Fruit fly (Drosophila melanogaster): Measurements from ENCODE around the gene CG42450.
A peak's percentile ranks its signal among the peaks of the same experiment; 100 is the strongest.

Gene CG42450

DNA sequence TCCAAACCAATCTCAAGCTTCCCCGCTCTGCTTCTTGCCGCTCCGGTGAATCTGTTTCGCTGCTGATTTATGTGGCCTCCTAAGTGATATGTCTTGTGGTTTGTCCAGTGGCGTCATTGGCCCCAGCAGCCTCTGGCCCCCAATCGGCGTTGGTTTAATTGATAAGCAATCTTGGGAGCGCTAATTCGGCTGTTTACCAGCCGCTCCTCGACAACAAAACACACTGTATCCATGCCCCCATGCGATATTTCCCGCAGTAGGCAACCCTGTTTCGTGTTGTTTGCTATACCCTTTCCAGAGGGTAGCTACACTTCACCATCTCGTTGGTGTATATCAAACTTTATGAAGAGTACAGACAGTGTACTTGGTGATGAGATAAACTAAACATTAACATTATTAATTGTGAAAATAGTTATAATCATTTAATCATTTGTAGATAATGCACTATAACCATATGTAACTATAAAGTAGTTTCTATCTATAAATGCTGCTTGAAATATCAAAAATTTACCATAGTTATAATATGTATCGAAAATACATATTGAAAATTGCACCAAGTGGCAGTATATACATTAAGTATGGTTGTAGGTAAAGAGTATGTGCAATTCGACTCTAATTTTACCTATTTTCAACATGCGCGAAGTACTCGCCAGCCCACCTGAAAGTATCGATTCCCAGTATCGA is 35.4 kb downstream of the CG42450 start, which contains the start of gene shop (continued):
- peak; percentile 52 for TF ChIP-seq Dref (GFP tag; IDR thresholded peaks at IDR 0.05)
- TF ChIP-seq ci (GFP tag; IDR thresholded peaks at IDR 0.05): peak; percentile 74
- no peak for TF ChIP-seq peb (GFP tag; IDR thresholded peaks at IDR 0.05)
- TF ChIP-seq Antp (GFP tag; optimal IDR thresholded peaks at IDR 0.05): peak; percentile 43
- TF ChIP-seq aop (GFP tag; IDR thresholded peaks at IDR 0.05): no peak
- peak; percentile 87 for TF ChIP-seq CG10979 (tag; optimal IDR thresholded peaks at IDR 0.05)
- TF ChIP-seq dysf (GFP tag; IDR thresholded peaks at IDR 0.05): peak; percentile 89
- peak; percentile 92 for TF ChIP-seq grau (tag; optimal IDR thresholded peaks at IDR 0.05)
- peak; percentile 75 for TF ChIP-seq CG4820 (GFP tag; optimal IDR thresholded peaks at IDR 0.05)
- TF ChIP-seq Doc2 (GFP tag; IDR thresholded peaks at IDR 0.05): no peak
- TF ChIP-seq pb (GFP tag; optimal IDR thresholded peaks at IDR 0.05): peak; percentile 17
- TF ChIP-seq Elba2 (GFP tag; optimal IDR thresholded peaks at IDR 0.05): no peak
- peak; percentile 49 for TF ChIP-seq CG9876 (GFP tag; optimal IDR thresholded peaks at IDR 0.05)
- no peak for TF ChIP-seq eyg (GFP tag; optimal IDR thresholded peaks at IDR 0.05)
- TF ChIP-seq CHES-1-like (GFP tag; optimal IDR thresholded peaks at IDR 0.05): peak; percentile 52
- TF ChIP-seq Hmx (GFP tag; optimal IDR thresholded peaks at IDR 0.05): peak; percentile 57
- TF ChIP-seq CG4854 (GFP tag; optimal IDR thresholded peaks at IDR 0.05): peak; percentile 51
- TF ChIP-seq CG18599 (GFP tag; optimal IDR thresholded peaks at IDR 0.05): peak; percentile 86
- TF ChIP-seq Drgx (GFP tag; IDR thresholded peaks at IDR 0.05): peak; percentile 66; the same call in 1 of the 2 replicates
- peak; percentile 36 for TF ChIP-seq CG10431 (GFP tag; optimal IDR thresholded peaks at IDR 0.05)
- no peak for TF ChIP-seq Dip2 (GFP tag; IDR thresholded peaks at IDR 0.05)
- no peak; the same call in 2 of the 3 replicates for TF ChIP-seq CG7963 (GFP tag; IDR thresholded peaks at IDR 0.05; ENCODE audit: partially characterized antibody)
- no peak for TF ChIP-seq Hr39 (optimal IDR thresholded peaks at IDR 0.05)
- TF ChIP-seq CG4404 (GFP tag; IDR thresholded peaks at IDR 0.05): peak; percentile 65
- TF ChIP-seq pho (GFP tag; optimal IDR thresholded peaks at IDR 0.05): peak; percentile 84
- peak; percentile 58 for TF ChIP-seq Lhr (GFP tag; optimal IDR thresholded peaks at IDR 0.05)
- peak; percentile 64 for TF ChIP-seq CG9609 (GFP tag; optimal IDR thresholded peaks at IDR 0.05)
- TF ChIP-seq slbo (GFP tag; IDR thresholded peaks at IDR 0.05): peak; percentile 86
- peak; percentile 76 for TF ChIP-seq nom (GFP tag; optimal IDR thresholded peaks at IDR 0.05)
- TF ChIP-seq cas (GFP tag; IDR thresholded peaks at IDR 0.05): no peak
- peak; percentile 72 for TF ChIP-seq CG18764 (GFP tag; optimal IDR thresholded peaks at IDR 0.05)
- TF ChIP-seq fd64A (GFP tag; optimal IDR thresholded peaks at IDR 0.05): peak; percentile 40
- TF ChIP-seq unpg (GFP tag; optimal IDR thresholded peaks at IDR 0.05): peak; percentile 84
- TF ChIP-seq vfl (GFP tag; optimal IDR thresholded peaks at IDR 0.05): peak; percentile 67
- no peak for TF ChIP-seq CG1832 (GFP tag; optimal IDR thresholded peaks at IDR 0.05)
- peak; percentile 80 for TF ChIP-seq D19B (GFP tag; optimal IDR thresholded peaks at IDR 0.05)
- peak; percentile 59 for TF ChIP-seq CG31224 (GFP tag; IDR thresholded peaks at IDR 0.05)
- peak; percentile 85 for TF ChIP-seq PHDP (tag; optimal IDR thresholded peaks at IDR 0.05)
- peak; percentile 94 for TF ChIP-seq CG31441 (GFP tag; IDR thresholded peaks at IDR 0.05)
- peak; percentile 53; the same call in 1 of the 2 replicates for TF ChIP-seq danr (GFP tag; IDR thresholded peaks at IDR 0.05)
- peak; percentile 97 for TF ChIP-seq CG17361 (GFP tag; IDR thresholded peaks at IDR 0.05)
- TF ChIP-seq nau (GFP tag; optimal IDR thresholded peaks at IDR 0.05): no peak
- no peak for TF ChIP-seq lov (optimal IDR thresholded peaks at IDR 0.05)
- no peak for TF ChIP-seq lov (GFP tag; IDR thresholded peaks at IDR 0.05)
- peak; percentile 80 for TF ChIP-seq Nf-YC (tag; optimal IDR thresholded peaks at IDR 0.05)
- TF ChIP-seq br (optimal IDR thresholded peaks at IDR 0.05): no peak
- peak; percentile 58 for TF ChIP-seq CG18011 (GFP tag; optimal IDR thresholded peaks at IDR 0.05)
- TF ChIP-seq CG3726 (GFP tag; IDR thresholded peaks at IDR 0.05): no peak
- TF ChIP-seq dmrt99B (tag; optimal IDR thresholded peaks at IDR 0.05): peak; percentile 89
- TF ChIP-seq CG34224 (GFP tag; IDR thresholded peaks at IDR 0.05; ENCODE audit: partially characterized antibody): peak; percentile 32; the same call in 2 of the 3 replicates
- TF ChIP-seq Neu2 (GFP tag; optimal IDR thresholded peaks at IDR 0.05; ENCODE audit: borderline replicate concordance): no peak
